Fruit fly (Drosophila melanogaster): ENCODE measurements around the gene Sfp84E.

DNA sequence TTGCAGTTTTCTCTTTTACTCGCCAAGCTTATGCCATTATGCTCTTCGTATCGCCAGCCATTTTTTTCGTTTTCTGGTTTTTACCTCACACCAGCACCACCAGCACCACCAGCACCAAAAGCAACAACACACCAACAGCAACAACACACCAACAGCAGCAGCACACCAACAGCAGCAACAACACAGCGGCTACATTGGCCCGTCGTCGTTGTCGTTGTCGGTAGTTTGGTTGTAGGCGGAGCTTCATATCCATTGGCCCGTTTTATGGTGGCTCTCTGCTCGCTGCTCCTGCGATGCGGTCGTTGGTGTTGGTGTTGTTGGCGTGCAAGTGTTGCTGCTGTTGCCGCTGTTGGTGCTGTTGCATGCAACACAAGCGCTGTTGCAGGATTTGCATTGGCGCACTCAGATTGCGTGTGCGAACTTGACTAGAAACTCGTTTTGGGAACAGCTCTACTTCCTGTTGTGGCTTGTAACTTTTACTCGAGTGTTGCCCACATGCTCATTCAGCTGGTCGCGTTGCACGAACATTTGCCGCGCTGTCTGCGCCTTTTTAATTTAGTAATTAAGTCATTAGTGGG is 43.2 kb downstream of the Sfp84E start:
- TF ChIP-seq hkb (optimal IDR thresholded peaks at IDR 0.05) (no peak), hkb (GFP tag; IDR thresholded peaks at IDR 0.05) (no peak), CG16779 (GFP tag; IDR thresholded peaks at IDR 0.05) (no peak), CG10959 (GFP tag; IDR thresholded peaks at IDR 0.05) (no peak), ase (GFP tag; IDR thresholded peaks at IDR 0.05) (no peak), unc-4 (GFP tag; IDR thresholded peaks at IDR 0.05; ENCODE audit: partially characterized antibody) (no peak), CG34422 (GFP tag; IDR thresholded peaks at IDR 0.05) (no peak), CG17568 (GFP tag; optimal IDR thresholded peaks at IDR 0.05) (no peak), h (optimal IDR thresholded peaks at IDR 0.05) (no peak)
